Fruit fly (Drosophila melanogaster): ENCODE measurements around the gene Gr28b.

Gene Gr28b

DNA sequence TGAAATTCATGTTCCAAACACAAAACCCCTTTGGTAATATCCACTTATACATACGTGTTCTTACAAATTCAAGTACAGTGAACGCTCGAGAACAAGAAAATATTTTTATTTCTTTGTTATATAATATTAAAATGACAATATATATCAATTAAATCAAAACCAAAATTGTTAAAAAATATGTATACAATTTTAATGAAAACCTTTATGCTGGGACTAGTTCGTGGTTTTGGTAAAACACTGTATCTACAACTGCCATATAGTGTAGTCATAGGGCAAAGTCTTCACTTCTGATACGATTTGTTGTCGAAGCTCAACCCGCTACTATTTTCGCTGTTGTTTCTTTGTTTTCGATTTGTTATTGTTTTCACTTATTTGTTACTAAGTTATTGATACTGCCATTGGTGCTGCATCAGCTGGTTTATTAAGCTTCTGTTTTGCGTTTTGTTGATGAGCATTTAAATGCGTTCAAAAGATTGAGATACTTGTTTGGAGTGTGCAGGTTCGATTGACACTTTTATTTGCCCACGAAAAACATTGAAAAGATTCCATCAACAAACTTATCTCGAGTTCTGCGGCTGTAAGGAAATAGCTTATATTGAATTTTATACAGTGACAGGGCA lies 27.2 kb downstream of the Gr28b start (continued):
- no peak for TF ChIP-seq Vsx2 (GFP tag; optimal IDR thresholded peaks at IDR 0.05; ENCODE audit: partially characterized antibody)
- no peak for TF ChIP-seq usp (GFP tag; optimal IDR thresholded peaks at IDR 0.05)

- TF ChIP-seq h (GFP tag; optimal IDR thresholded peaks at IDR 0.05) (no peak), Hnf4 (GFP tag; optimal IDR thresholded peaks at IDR 0.05) (no peak), Jra (GFP tag; optimal IDR thresholded peaks at IDR 0.05) (no peak), usp (GFP tag; optimal IDR thresholded peaks at IDR 0.05) (no peak), dmrt93B (GFP tag; optimal IDR thresholded peaks at IDR 0.05) (no peak), psq (GFP tag; optimal IDR thresholded peaks at IDR 0.05) (no peak), Hr78 (GFP tag; optimal IDR thresholded peaks at IDR 0.05) (no peak), Sp1 (GFP tag; optimal IDR thresholded peaks at IDR 0.05) (no peak), Dif (GFP tag; optimal IDR thresholded peaks at IDR 0.05; ENCODE audit: partially characterized antibody) (no peak), tai (GFP tag; optimal IDR thresholded peaks at IDR 0.05) (no peak), N (GFP tag; optimal IDR thresholded peaks at IDR 0.05) (no peak), fru (GFP tag; optimal IDR thresholded peaks at IDR 0.05) (peak; percentile 42), GATAd (GFP tag; optimal IDR thresholded peaks at IDR 0.05) (no peak), rgr (GFP tag; optimal IDR thresholded peaks at IDR 0.05) (no peak), CG32264 (GFP tag; optimal IDR thresholded peaks at IDR 0.05) (no peak), foxo (GFP tag; optimal IDR thresholded peaks at IDR 0.05) (peak in 1 of 2 experiments; percentile 29), dsf (GFP tag; optimal IDR thresholded peaks at IDR 0.05; ENCODE audit: borderline replicate concordance) (no peak), dl (GFP tag; optimal IDR thresholded peaks at IDR 0.05; ENCODE audit: insufficient read depth in 1 of 2, partially characterized antibody in 2 of 2) (no peak), Hr83 (GFP tag; optimal IDR thresholded peaks at IDR 0.05; ENCODE audit: poor library complexity, severe bottlenecking) (peak; percentile 41), brk (GFP tag; optimal IDR thresholded peaks at IDR 0.05) (no peak), Mio (GFP tag; optimal IDR thresholded peaks at IDR 0.05) (no peak), Rel (GFP tag; optimal IDR thresholded peaks at IDR 0.05) (no peak), Rel (tag; optimal IDR thresholded peaks at IDR 0.05) (peak; percentile 5), OdsH (GFP tag; optimal IDR thresholded peaks at IDR 0.05) (no peak)
Measured at dm6 chr2L:7433957-7434736, 27.9 kb downstream of the Gr28b start.

DNA sequence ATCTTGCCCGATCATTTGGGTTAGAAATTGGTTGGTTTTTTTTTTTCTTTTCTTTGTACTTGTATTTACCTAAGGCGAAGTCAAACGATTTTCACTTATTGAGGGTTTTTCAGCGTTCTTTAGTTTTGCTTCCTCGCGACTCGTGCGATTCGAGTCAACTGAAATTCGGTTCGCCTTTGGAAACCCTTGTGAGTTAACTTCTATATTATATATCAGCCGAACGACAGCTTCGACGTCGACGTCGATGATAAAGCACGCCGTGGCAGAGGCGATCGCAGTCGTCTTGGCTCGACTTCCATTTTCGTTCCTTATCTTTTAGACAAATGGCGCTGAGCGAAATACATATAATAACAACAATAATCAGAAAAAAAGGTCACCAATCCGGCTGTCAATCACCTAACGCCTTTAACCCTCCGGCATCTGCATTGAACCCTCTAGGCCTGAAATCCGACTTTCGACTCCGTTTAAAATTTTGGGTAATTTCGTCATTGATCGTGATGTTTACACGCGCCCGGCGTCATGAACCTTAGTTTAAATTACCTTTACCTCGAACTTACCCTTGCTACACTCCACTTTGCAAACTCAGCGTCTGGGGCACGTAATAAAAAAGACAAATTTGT lies 28.6 kb downstream of the Gr28b start, which contains the start of gene CG5958:
Gene CG5958 (minus strand): TSS at position 180 of the 620 bp plus-strand sequence.
- TF ChIP-seq Hnf4 (GFP tag; optimal IDR thresholded peaks at IDR 0.05) (peak; percentile 52), CrebA (GFP tag; optimal IDR thresholded peaks at IDR 0.05; ENCODE audit: borderline replicate concordance) (peak; percentile 46), woc (GFP tag; optimal IDR thresholded peaks at IDR 0.05) (no peak), br (GFP tag; optimal IDR thresholded peaks at IDR 0.05) (peak; percentile 8), usp (GFP tag; optimal IDR thresholded peaks at IDR 0.05) (no peak), ey (GFP tag; optimal IDR thresholded peaks at IDR 0.05) (no peak), fru (GFP tag; optimal IDR thresholded peaks at IDR 0.05) (no peak), sage (GFP tag; optimal IDR thresholded peaks at IDR 0.05) (peak; percentile 13), h (GFP tag; optimal IDR thresholded peaks at IDR 0.05) (peak; percentile 19), OdsH (GFP tag; optimal IDR thresholded peaks at IDR 0.05) (no peak), Abd-B (GFP tag; optimal IDR thresholded peaks at IDR 0.05) (no peak), Rel (GFP tag; optimal IDR thresholded peaks at IDR 0.05) (no peak), Rel (tag; optimal IDR thresholded peaks at IDR 0.05) (peak; percentile 44)

All from whole organism, wandering third instar larva.